Worm (Caenorhabditis elegans) whole organism, young adult: ENCODE data around the gene vars-1.

ENCODE experiments used
- D2030.7 ChIP-seq: fragments of 200-800 bp; sonication (Bioruptor generic); IDR thresholded peaks from 2 replicates; pipeline ENCODE4 v1.3.6; 2022; ENCODE audit warnings: missing genetic modification reagents, missing genetic modification characterization, missing compliant biosample characterization
- F22D6.2 ChIP-seq: sonication (generic microtip); optimal IDR thresholded peaks from 2 replicates; lab custom pipeline; 2016; ENCODE audit warnings: mild to moderate bottlenecking, missing genetic modification characterization, missing compliant biosample characterization
- F37B4.10 ChIP-seq: fragments of 200-800 bp; sonication (Bioruptor generic); IDR thresholded peaks from 2 replicates; pipeline ENCODE4 v1.3.6; 2022; ENCODE audit warnings: missing genetic modification characterization, missing compliant biosample characterization
- F55B11.4 ChIP-seq: sonication (generic microtip); optimal IDR thresholded peaks from 2 replicates; lab custom pipeline; 2016; ENCODE audit warnings: missing compliant biosample characterization, missing genetic modification characterization, borderline replicate concordance; ENCODE audit not compliant: insufficient read depth
- F57C9.4 ChIP-seq: sonication (generic microtip); optimal IDR thresholded peaks from 2 replicates; lab custom pipeline; 2017; ENCODE audit warnings: mild to moderate bottlenecking, missing genetic modification characterization, missing compliant biosample characterization
- Y53G8AR.9 ChIP-seq: fragments of 200-800 bp; sonication (Bioruptor generic); conservative IDR thresholded peaks from 2 replicates; pipeline ENCODE4 v1.3.6; 2022; ENCODE audit warnings: missing genetic modification reagents, missing genetic modification characterization, missing compliant biosample characterization
- aptf-2 ChIP-seq: fragments of 200-800 bp; sonication (Bioruptor generic); conservative IDR thresholded peaks from 2 replicates; pipeline ENCODE4 v1.3.6; 2022; ENCODE audit warnings: missing genetic modification reagents, missing genetic modification characterization, missing compliant biosample characterization
- attf-3 ChIP-seq: fragments of 200-800 bp; sonication (Bioruptor generic); conservative IDR thresholded peaks from 2 replicates; pipeline ENCODE4 v1.3.6; 2022; ENCODE audit warnings: missing genetic modification reagents, missing genetic modification characterization, missing compliant biosample characterization
- attf-5 ChIP-seq: fragments of 200-800 bp; sonication (Bioruptor generic); optimal IDR thresholded peaks from 2 replicates; lab custom pipeline; 2018; ENCODE audit warnings: mild to moderate bottlenecking, missing genetic modification characterization, missing compliant biosample characterization
- bed-2 ChIP-seq: fragments of 200-800 bp; sonication (Bioruptor generic); IDR thresholded peaks from 2 replicates; pipeline ENCODE4 v1.3.6; 2022; ENCODE audit warnings: missing genetic modification reagents, missing genetic modification characterization, missing compliant biosample characterization
- cebp-1 ChIP-seq, 2 experiments: fragments of 200-800 bp in 1 of 2; sonication (Bioruptor generic) in 1 of 2; sonication (generic microtip) in 1 of 2; IDR thresholded peaks in 1 of 2; optimal IDR thresholded peaks in 1 of 2; 2 replicates each; pipeline versions ENCODE4 v1.3.6 to Lab custom; 2017 to 2022; ENCODE audit warnings: missing compliant biosample characterization in 2 of 2, missing genetic modification characterization in 2 of 2, mild to moderate bottlenecking in 1 of 2, missing genetic modification reagents in 1 of 2, moderate library complexity in 1 of 2
- ceh-100 ChIP-seq: fragments of 200-800 bp; sonication (Bioruptor generic); IDR thresholded peaks from 2 replicates; pipeline ENCODE4 v1.3.6; 2022; ENCODE audit warnings: missing genetic modification reagents, missing genetic modification characterization, missing compliant biosample characterization
- ceh-40 ChIP-seq: fragments of 200-800 bp; sonication (Bioruptor generic); IDR thresholded peaks from 2 replicates; pipeline ENCODE4 v1.3.6; 2022; ENCODE audit warnings: missing genetic modification characterization, missing compliant biosample characterization
- dox-1 ChIP-seq: fragments of 200-800 bp; sonication (Bioruptor generic); IDR thresholded peaks from 2 replicates; pipeline ENCODE4 v1.3.6; 2022; ENCODE audit warnings: missing genetic modification reagents, missing genetic modification characterization, missing compliant biosample characterization
- egl-44 ChIP-seq: fragments of 200-800 bp; sonication (Bioruptor generic); IDR thresholded peaks from 2 replicates; pipeline ENCODE4 v1.3.6; 2022; ENCODE audit warnings: missing genetic modification reagents, missing genetic modification characterization, missing compliant biosample characterization
- egrh-3 ChIP-seq: fragments of 200-800 bp; sonication (Bioruptor generic); IDR thresholded peaks from 2 replicates; pipeline ENCODE4 v1.3.6; 2022; ENCODE audit warnings: missing genetic modification reagents, missing genetic modification characterization, missing compliant biosample characterization
- ets-4 ChIP-seq: fragments of 200-800 bp; sonication (Bioruptor generic); optimal IDR thresholded peaks from 2 replicates; lab custom pipeline; 2018; ENCODE audit warnings: mild to moderate bottlenecking, missing genetic modification characterization, missing compliant biosample characterization
- gei-17 ChIP-seq: fragments of 200-800 bp; sonication (Bioruptor generic); optimal IDR thresholded peaks from 2 replicates; lab custom pipeline; 2018; ENCODE audit warnings: mild to moderate bottlenecking, missing genetic modification characterization, missing compliant biosample characterization
- hmg-1.2 ChIP-seq: fragments of 200-800 bp; sonication (Bioruptor generic); IDR thresholded peaks from 2 replicates; pipeline ENCODE4 v1.3.6; 2022; ENCODE audit warnings: missing genetic modification reagents, missing genetic modification characterization, missing compliant biosample characterization
- hmg-20 ChIP-seq: fragments of 200-800 bp; sonication (Bioruptor generic); IDR thresholded peaks from 2 replicates; pipeline ENCODE4 v1.3.6; 2022; ENCODE audit warnings: missing genetic modification reagents, missing genetic modification characterization, missing compliant biosample characterization
- let-607 ChIP-seq, 2 experiments: fragments of 200-800 bp in 1 of 2; sonication (Bioruptor generic) in 1 of 2; sonication (generic microtip) in 1 of 2; optimal IDR thresholded peaks; 2 replicates each; lab custom pipeline; 2016 to 2018; ENCODE audit warnings: mild to moderate bottlenecking in 2 of 2, missing compliant biosample characterization in 2 of 2, missing genetic modification characterization in 2 of 2, moderate library complexity in 2 of 2, missing genotype in 1 of 2
- lin-35 ChIP-seq, 3 experiments: fragments of 150-350 bp in 2 of 3; sonication (generic microtip) in 1 of 3; optimal IDR thresholded peaks; 2 replicates each; lab custom pipeline; 2014 to 2018; ENCODE audit warnings: missing biosample characterization in 3 of 3, missing genetic modification characterization in 3 of 3, missing genetic modification reagents in 3 of 3
- lin-40 ChIP-seq: sonication (generic microtip); optimal IDR thresholded peaks from 2 replicates; lab custom pipeline; 2016; ENCODE audit warnings: missing genetic modification characterization, mild to moderate bottlenecking, missing compliant biosample characterization, missing genotype, missing genetic modification reagents
- madf-10 ChIP-seq: sonication (generic microtip); optimal IDR thresholded peaks from 2 replicates; lab custom pipeline; 2016; ENCODE audit warnings: mild to moderate bottlenecking, missing genetic modification characterization, missing compliant biosample characterization
- madf-3 ChIP-seq: fragments of 200-800 bp; sonication (Bioruptor generic); IDR thresholded peaks from 2 replicates; pipeline ENCODE4 v1.3.6; 2022; ENCODE audit warnings: missing genetic modification reagents, missing genetic modification characterization, missing compliant biosample characterization
- nfya-1 ChIP-seq: sonication (generic microtip); optimal IDR thresholded peaks from 2 replicates; lab custom pipeline; 2017; ENCODE audit warnings: antibody characterized with exemption, missing compliant biosample characterization, missing genetic modification characterization, borderline replicate concordance; ENCODE audit not compliant: insufficient read depth
- nfyb-1 ChIP-seq: fragments of 200-800 bp; sonication (Bioruptor generic); IDR thresholded peaks from 2 replicates; pipeline ENCODE4 v1.3.6; 2022; ENCODE audit warnings: missing genetic modification reagents, missing genetic modification characterization, missing compliant biosample characterization
- nhr-120 ChIP-seq: fragments of 200-800 bp; sonication (Bioruptor generic); IDR thresholded peaks from 2 replicates; pipeline ENCODE4 v1.3.6; 2022; ENCODE audit warnings: missing genetic modification characterization, missing compliant biosample characterization
- nhr-90 ChIP-seq: sonication (generic microtip); optimal IDR thresholded peaks from 2 replicates; lab custom pipeline; 2016; ENCODE audit warnings: missing genotype, mild to moderate bottlenecking, missing genetic modification characterization, missing compliant biosample characterization
- pbrm-1 ChIP-seq: fragments of 200-800 bp; sonication (Bioruptor generic); IDR thresholded peaks from 2 replicates; pipeline ENCODE4 v1.3.6; 2022; ENCODE audit warnings: missing genetic modification reagents, missing genetic modification characterization, missing compliant biosample characterization
- pha-4 ChIP-seq: fragments of 150-350 bp; sonication (generic microtip); optimal IDR thresholded peaks from 2 replicates; lab custom pipeline; 2014; ENCODE audit warnings: missing biosample characterization, missing genetic modification reagents, missing genetic modification characterization
- rcor-1 ChIP-seq: fragments of 200-800 bp; sonication (Bioruptor generic); IDR thresholded peaks from 2 replicates; pipeline ENCODE4 v1.3.6; 2022; ENCODE audit warnings: missing genetic modification reagents, missing genetic modification characterization, missing compliant biosample characterization
- repo-1 ChIP-seq: sonication (generic microtip); optimal IDR thresholded peaks from 2 replicates; lab custom pipeline; 2017; ENCODE audit warnings: mild to moderate bottlenecking, missing genetic modification characterization, missing compliant biosample characterization
- rpc-1 ChIP-seq, 2 experiments: fragments of 150-350 bp in 1 of 2; sonication (generic microtip) in 1 of 2; optimal IDR thresholded peaks; 2 replicates each; lab custom pipeline; 2014 to 2018; ENCODE audit warnings: missing biosample characterization in 1 of 2, missing genetic modification characterization in 1 of 2, missing genetic modification reagents in 1 of 2, missing genotype in 1 of 2
- snpc-1.1 ChIP-seq: sonication (generic microtip); optimal IDR thresholded peaks from 2 replicates; lab custom pipeline; 2017; ENCODE audit warnings: missing genetic modification characterization, mild to moderate bottlenecking, missing compliant biosample characterization, antibody characterized with exemption, moderate library complexity, missing genotype, missing genetic modification reagents; ENCODE audit not compliant: insufficient read depth
- snpc-3.4 ChIP-seq: sonication (generic microtip); optimal IDR thresholded peaks from 2 replicates; lab custom pipeline; 2017; ENCODE audit warnings: missing genetic modification characterization, mild to moderate bottlenecking, missing compliant biosample characterization, antibody characterized with exemption, moderate library complexity, missing genotype, missing genetic modification reagents
- snpc-4 ChIP-seq, 5 experiments: fragments of 150-350 bp in 1 of 5; sonication (generic microtip) in 4 of 5; optimal IDR thresholded peaks; 2 replicates each; lab custom pipeline; 2014 to 2018; ENCODE audit warnings: missing genetic modification characterization in 5 of 5, missing biosample characterization in 3 of 5, antibody characterized with exemption in 2 of 5, mild to moderate bottlenecking in 2 of 5, missing compliant biosample characterization in 2 of 5, missing genotype in 2 of 5, moderate library complexity in 2 of 5, missing genetic modification reagents in 1 of 5
- sptf-2 ChIP-seq: fragments of 200-800 bp; sonication (Bioruptor generic); optimal IDR thresholded peaks from 2 replicates; lab custom pipeline; 2018; ENCODE audit warnings: mild to moderate bottlenecking, missing genetic modification characterization, missing compliant biosample characterization
- tbx-9 ChIP-seq: sonication (generic microtip); optimal IDR thresholded peaks from 2 replicates; lab custom pipeline; 2016; ENCODE audit warnings: borderline replicate concordance, missing genetic modification characterization, inconsistent platforms, missing compliant biosample characterization
- tlf-1 ChIP-seq: fragments of 200-800 bp; sonication (Bioruptor generic); optimal IDR thresholded peaks from 2 replicates; lab custom pipeline; 2018; ENCODE audit warnings: mild to moderate bottlenecking, missing genetic modification characterization, missing compliant biosample characterization
- zfh-2 ChIP-seq: fragments of 200-800 bp; sonication (Bioruptor generic); conservative IDR thresholded peaks from 2 replicates; pipeline ENCODE4 v1.3.6; 2022; ENCODE audit warnings: missing genetic modification reagents, missing genetic modification characterization, missing compliant biosample characterization
- ztf-3 ChIP-seq: fragments of 200-800 bp; sonication (Bioruptor generic); optimal IDR thresholded peaks from 2 replicates; lab custom pipeline; 2018; ENCODE audit warnings: mild to moderate bottlenecking, missing genetic modification characterization, missing compliant biosample characterization
- ztf-6 ChIP-seq: fragments of 200-800 bp; sonication (Bioruptor generic); IDR thresholded peaks from 2 replicates; pipeline ENCODE4 v1.3.6; 2022; ENCODE audit warnings: missing genetic modification reagents, missing genetic modification characterization, missing compliant biosample characterization

vars-1 gene

ce11 chrV:7995878-7996277, 35.3 kb upstream of the vars-1 start, which contains the start of gene Y97E10AR.2:
Y97E10AR.2 (plus strand) TSS chrV:7996178.
- TF ChIP-seq F57C9.4 (tag; lab: Kevin White, UChicago) (no peak), rpc-1 (optimal IDR thresholded peaks at IDR 0.05; lab: Kevin White, UChicago) (no peak), rpc-1 (tag; optimal IDR thresholded peaks at IDR 0.05; lab: Kevin White, UChicago) (no peak), ceh-40 (no peak), attf-3 (GFP tag; lab: Robert Waterston, UW) (no peak)

DNA sequence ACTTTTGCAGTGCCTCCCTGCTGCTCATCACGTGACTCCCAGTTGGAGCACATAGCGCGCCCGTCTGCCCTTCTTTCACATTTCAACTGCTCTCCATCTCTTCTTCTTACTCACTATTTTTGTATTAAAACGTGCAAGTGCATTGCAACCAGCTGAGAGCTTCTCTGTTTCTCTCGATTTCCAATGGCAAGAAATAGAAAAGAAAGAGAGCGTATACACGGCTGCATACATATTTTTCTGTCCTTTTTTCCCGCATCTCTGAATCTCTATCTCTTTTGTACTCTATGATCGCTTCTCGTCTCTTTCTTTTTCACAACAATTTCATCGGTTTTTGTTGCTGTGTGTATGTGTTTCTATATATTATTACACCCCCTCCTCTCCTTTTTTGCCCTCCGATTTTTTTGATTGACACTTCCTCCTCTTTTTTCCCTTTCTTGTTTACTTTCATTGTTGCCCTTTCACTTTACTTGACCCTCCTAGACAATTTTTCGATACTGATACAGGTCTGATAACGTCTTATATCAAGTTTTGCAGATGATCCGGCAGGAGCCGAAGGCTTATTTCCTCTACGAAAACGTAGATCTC, 30.2 kb upstream of the vars-1 start, which contains the start of gene Y97E10AR.1:
Y97E10AR.1 (plus strand) TSS at position 535 of the 585 bp plus-strand sequence.
- TF ChIP-seq lin-35 (GFP tag; optimal IDR thresholded peaks at IDR 0.05; lab: Kevin White, UChicago): peak in 1 of 3 experiments; percentile 80
- TF ChIP-seq lin-40 (tag; lab: Kevin White, UChicago): peak; percentile 84
- 0 out of 2 replicates have a peak, but pooled peaks have one; percentile 5 for TF ChIP-seq zfh-2
- no peak for TF ChIP-seq snpc-4 (GFP tag; optimal IDR thresholded peaks at IDR 0.05; lab: Kevin White, UChicago)
- peak; percentile 29 to 51 (median 40) for TF ChIP-seq snpc-4 (tag; optimal IDR thresholded peaks at IDR 0.05; lab: Kevin White, UChicago)
- TF ChIP-seq nhr-90 (tag; lab: Kevin White, UChicago): peak; percentile 58
- no peak for TF ChIP-seq egl-44 (GFP tag; lab: Robert Waterston, UW)
- no peak for TF ChIP-seq D2030.7 (GFP tag; lab: Robert Waterston, UW)
- TF ChIP-seq madf-3 (GFP tag; lab: Robert Waterston, UW): 0 out of 2 replicates have a peak, but pooled peaks have one; percentile 30
- TF ChIP-seq nfyb-1: peak; percentile 49; the same call in 1 of the 2 replicates
- no peak for TF ChIP-seq hmg-20 (GFP tag; lab: Robert Waterston, UW)
- TF ChIP-seq ceh-100: no peak
- no peak for TF ChIP-seq repo-1 (tag; lab: Kevin White, UChicago)
- no peak for TF ChIP-seq F22D6.2 (tag; lab: Kevin White, UChicago)
- no peak for TF ChIP-seq nhr-120
- peak; percentile 52 for TF ChIP-seq ets-4 (GFP tag; lab: Kevin White, UChicago)
- no peak for TF ChIP-seq cebp-1 (GFP tag; IDR thresholded peaks at IDR 0.05; lab: Robert Waterston, UW)
- peak; percentile 88 for TF ChIP-seq cebp-1 (tag; optimal IDR thresholded peaks at IDR 0.05; lab: Kevin White, UChicago)
- TF ChIP-seq let-607 (tag; optimal IDR thresholded peaks at IDR 0.05; lab: Kevin White, UChicago): peak; percentile 62 to 68
- no peak for TF ChIP-seq bed-2 (GFP tag; lab: Robert Waterston, UW)
- 0 out of 2 replicates have a peak, but pooled peaks have one; percentile 68 for TF ChIP-seq Y53G8AR.9
- no peak for TF ChIP-seq sptf-2 (GFP tag; lab: Kevin White, UChicago)
- TF ChIP-seq egrh-3: peak; percentile 8; the same call in 1 of the 2 replicates
- TF ChIP-seq tbx-9 (tag; lab: Kevin White, UChicago): no peak
- TF ChIP-seq rcor-1 (GFP tag; lab: Robert Waterston, UW): 0 out of 2 replicates have a peak, but pooled peaks have one; percentile 21
- TF ChIP-seq gei-17: no peak
- TF ChIP-seq F55B11.4 (tag; lab: Kevin White, UChicago): no peak
- peak; percentile 58 for TF ChIP-seq pha-4 (tag; lab: Kevin White, UChicago)
- peak; percentile 85 for TF ChIP-seq attf-5 (GFP tag; lab: Kevin White, UChicago)
- TF ChIP-seq snpc-1.1: no peak
- peak; percentile 1 for TF ChIP-seq snpc-3.4 (tag; lab: Kevin White, UChicago)
- no peak for TF ChIP-seq F57C9.4 (tag; lab: Kevin White, UChicago)
- peak; percentile 57 for TF ChIP-seq pbrm-1
- TF ChIP-seq hmg-1.2: peak; percentile 77
- no peak for TF ChIP-seq ztf-6 (GFP tag; lab: Robert Waterston, UW)
- TF ChIP-seq madf-10 (tag; lab: Kevin White, UChicago): peak; percentile 29
- no peak for TF ChIP-seq nfya-1 (tag; lab: Kevin White, UChicago)
- TF ChIP-seq tlf-1: peak; percentile 35
- no peak; the same call in 1 of the 2 replicates for TF ChIP-seq dox-1 (GFP tag; lab: Robert Waterston, UW)
- TF ChIP-seq aptf-2 (GFP tag; lab: Robert Waterston, UW): no peak
- TF ChIP-seq F37B4.10: no peak
- no peak for TF ChIP-seq ztf-3 (GFP tag; lab: Kevin White, UChicago)
